Worm (Caenorhabditis elegans) whole organism, L1 larva: ENCODE measurements around the gene C06A8.8.

Experiments used
- C34B4.2 ChIP-seq: sonication (generic microtip); optimal IDR thresholded peaks from 2 replicates; lab custom pipeline; 2017; ENCODE audit warnings: mild to moderate bottlenecking, missing genetic modification characterization, missing compliant biosample characterization
- F16B12.6 ChIP-seq: fragments of 150-350 bp; optimal IDR thresholded peaks from 2 replicates; lab custom pipeline; 2014; ENCODE audit warnings: missing biosample characterization, missing genetic modification characterization
- Y116A8C.19 ChIP-seq: sonication (generic microtip); optimal IDR thresholded peaks from 2 replicates; lab custom pipeline; 2016; ENCODE audit warnings: missing compliant biosample characterization, missing genetic modification characterization, borderline replicate concordance
- alr-1 ChIP-seq: fragments of 200-800 bp; sonication (Bioruptor generic); optimal IDR thresholded peaks from 2 replicates; lab custom pipeline; 2018; ENCODE audit warnings: borderline replicate concordance, mild to moderate bottlenecking, missing genetic modification characterization, missing compliant biosample characterization
- ama-1 ChIP-seq: fragments of 150-350 bp; optimal IDR thresholded peaks from 2 replicates; lab custom pipeline; 2014
- blmp-1 ChIP-seq: fragments of 150-350 bp; optimal IDR thresholded peaks from 2 replicates; lab custom pipeline; 2014; ENCODE audit warnings: missing biosample characterization, missing genetic modification characterization
- ceh-63 ChIP-seq: fragments of 200-800 bp; sonication (Bioruptor generic); optimal IDR thresholded peaks from 2 replicates; lab custom pipeline; 2018; ENCODE audit warnings: mild to moderate bottlenecking, missing genetic modification characterization, missing compliant biosample characterization
- ces-1 ChIP-seq: fragments of 150-350 bp; optimal IDR thresholded peaks from 2 replicates; lab custom pipeline; 2014; ENCODE audit warnings: missing biosample characterization, missing genetic modification reagents, missing genetic modification characterization
- dpl-1 ChIP-seq, 3 experiments: fragments of 150-350 bp in 2 of 3; sonication (generic microtip) in 1 of 3; optimal IDR thresholded peaks; 2 replicates each; lab custom pipeline; 2014 to 2017; ENCODE audit warnings: missing biosample characterization in 3 of 3, missing genetic modification characterization in 3 of 3, missing genetic modification reagents in 3 of 3
- efl-1 ChIP-seq, 4 experiments: fragments of 150-350 bp; optimal IDR thresholded peaks in 3 of 4; peaks in 1 of 4; 1 replicate in 1 of 4; 2 replicates in 3 of 4; lab custom pipeline; 2014; ENCODE audit warnings: missing biosample characterization in 2 of 4, missing genetic modification characterization in 2 of 4, missing genetic modification reagents in 2 of 4
- egl-13 ChIP-seq: sonication (generic microtip); optimal IDR thresholded peaks from 2 replicates; lab custom pipeline; 2016; ENCODE audit warnings: missing genotype, missing genetic modification reagents, missing genetic modification characterization, missing compliant biosample characterization
- elt-2 ChIP-seq: sonication (generic microtip); optimal IDR thresholded peaks from 2 replicates; lab custom pipeline; 2016; ENCODE audit warnings: missing genetic modification characterization, mild to moderate bottlenecking, inconsistent platforms, missing compliant biosample characterization, missing genetic modification reagents
- fos-1 ChIP-seq: fragments of 150-350 bp; optimal IDR thresholded peaks from 2 replicates; lab custom pipeline; 2014; ENCODE audit warnings: missing biosample characterization, missing genetic modification characterization
- grh-1 ChIP-seq: fragments of 200-800 bp; sonication (Bioruptor generic); IDR thresholded peaks from 2 replicates; pipeline ENCODE4 v1.3.6; 2022; ENCODE audit warnings: missing genetic modification reagents, missing genetic modification characterization, missing compliant biosample characterization
- hlh-17 ChIP-seq: fragments of 200-800 bp; sonication (Bioruptor generic); optimal IDR thresholded peaks from 2 replicates; lab custom pipeline; 2018; ENCODE audit warnings: missing genetic modification characterization, mild to moderate bottlenecking, missing compliant biosample characterization, moderate library complexity, borderline replicate concordance
- hpl-2 ChIP-seq: fragments of 150-350 bp; optimal IDR thresholded peaks from 2 replicates; lab custom pipeline; 2014; ENCODE audit warnings: missing biosample characterization, missing genetic modification reagents, missing genetic modification characterization
- irx-1 ChIP-seq: sonication (generic microtip); optimal IDR thresholded peaks from 2 replicates; lab custom pipeline; 2016; ENCODE audit warnings: missing genetic modification characterization, missing compliant biosample characterization
- jun-1 ChIP-seq: fragments of 150-350 bp; optimal IDR thresholded peaks from 2 replicates; lab custom pipeline; 2014; ENCODE audit warnings: missing biosample characterization, missing genetic modification reagents, missing genetic modification characterization
- lin-13 ChIP-seq: fragments of 150-350 bp; optimal IDR thresholded peaks from 2 replicates; lab custom pipeline; 2014; ENCODE audit warnings: missing biosample characterization, missing genetic modification reagents, missing genetic modification characterization
- lin-14 ChIP-seq: fragments of 200-800 bp; sonication (Bioruptor generic); optimal IDR thresholded peaks from 2 replicates; lab custom pipeline; 2018; ENCODE audit warnings: mild to moderate bottlenecking, missing genetic modification characterization, moderate library complexity, missing compliant biosample characterization
- lin-35 ChIP-seq, 2 experiments: fragments of 150-350 bp; optimal IDR thresholded peaks; 2 replicates each; lab custom pipeline; 2014; ENCODE audit warnings: missing biosample characterization in 2 of 2, missing genetic modification characterization in 2 of 2, missing genetic modification reagents in 2 of 2
- lsy-2 ChIP-seq, 2 experiments: fragments of 150-350 bp; optimal IDR thresholded peaks; 2 replicates each; lab custom pipeline; 2014; ENCODE audit warnings: missing biosample characterization in 2 of 2, missing genetic modification characterization in 2 of 2
- mef-2 ChIP-seq: fragments of 150-350 bp; optimal IDR thresholded peaks from 2 replicates; lab custom pipeline; 2014; ENCODE audit warnings: missing biosample characterization, missing genetic modification characterization
- mep-1 ChIP-seq: fragments of 150-350 bp; optimal IDR thresholded peaks from 2 replicates; lab custom pipeline; 2014; ENCODE audit warnings: missing biosample characterization, missing genetic modification characterization
- nhr-12 ChIP-seq: sonication (generic microtip); optimal IDR thresholded peaks from 2 replicates; lab custom pipeline; 2017; ENCODE audit warnings: missing biosample characterization, missing genetic modification characterization
- nhr-19 ChIP-seq: fragments of 200-800 bp; sonication (Bioruptor generic); conservative IDR thresholded peaks from 2 replicates; pipeline ENCODE4 v1.3.6; 2022; ENCODE audit warnings: missing genetic modification characterization, missing compliant biosample characterization
- nhr-20 ChIP-seq: sonication (generic microtip); optimal IDR thresholded peaks from 2 replicates; lab custom pipeline; 2016; ENCODE audit warnings: mild to moderate bottlenecking, missing genetic modification characterization, missing compliant biosample characterization
- nhr-237 ChIP-seq: fragments of 150-350 bp; optimal IDR thresholded peaks from 2 replicates; lab custom pipeline; 2014; ENCODE audit warnings: missing biosample characterization, missing genetic modification characterization
- nhr-71 ChIP-seq: sonication (generic microtip); optimal IDR thresholded peaks from 2 replicates; lab custom pipeline; 2016; ENCODE audit warnings: mild to moderate bottlenecking, missing genetic modification characterization, moderate library complexity, missing compliant biosample characterization
- nhr-77 ChIP-seq: fragments of 150-350 bp; optimal IDR thresholded peaks from 2 replicates; lab custom pipeline; 2014; ENCODE audit warnings: missing biosample characterization, missing genetic modification characterization
- nhr-90 ChIP-seq: sonication (generic microtip); optimal IDR thresholded peaks from 2 replicates; lab custom pipeline; 2016; ENCODE audit warnings: mild to moderate bottlenecking, missing genetic modification characterization, missing compliant biosample characterization; ENCODE audit not compliant: poor library complexity
- pag-3 ChIP-seq: sonication (generic microtip); optimal IDR thresholded peaks from 2 replicates; lab custom pipeline; 2017; ENCODE audit warnings: missing genetic modification characterization, mild to moderate bottlenecking, missing compliant biosample characterization, antibody characterized with exemption, borderline replicate concordance; ENCODE audit not compliant: insufficient read depth
- rnt-1 ChIP-seq: sonication (generic microtip); optimal IDR thresholded peaks from 2 replicates; lab custom pipeline; 2016; ENCODE audit warnings: mild to moderate bottlenecking, missing genetic modification characterization, moderate library complexity, missing compliant biosample characterization
- skn-1 ChIP-seq: fragments of 150-350 bp; optimal IDR thresholded peaks from 2 replicates; lab custom pipeline; 2014; ENCODE audit warnings: missing biosample characterization, missing genetic modification characterization
- snu-23 ChIP-seq: sonication (generic microtip); optimal IDR thresholded peaks from 2 replicates; lab custom pipeline; 2016; ENCODE audit warnings: missing genetic modification characterization, missing compliant biosample characterization
- swsn-7 ChIP-seq: sonication (generic microtip); optimal IDR thresholded peaks from 2 replicates; lab custom pipeline; 2016; ENCODE audit warnings: missing genetic modification characterization, missing compliant biosample characterization
- tlp-1 ChIP-seq: fragments of 150-350 bp; optimal IDR thresholded peaks from 2 replicates; lab custom pipeline; 2014; ENCODE audit warnings: missing biosample characterization, missing genetic modification characterization
- unc-30 ChIP-seq: sonication (generic microtip); optimal IDR thresholded peaks from 2 replicates; lab custom pipeline; 2017; ENCODE audit warnings: missing biosample characterization, missing genetic modification characterization
- unc-98 ChIP-seq: fragments of 200-800 bp; sonication (Bioruptor generic); IDR thresholded peaks from 2 replicates; pipeline ENCODE4 v1.3.6; 2022; ENCODE audit warnings: missing genetic modification characterization, missing compliant biosample characterization
- vab-15 ChIP-seq: sonication (generic microtip); optimal IDR thresholded peaks from 2 replicates; lab custom pipeline; 2017; ENCODE audit warnings: missing genotype, mild to moderate bottlenecking, missing genetic modification characterization, missing compliant biosample characterization
- xbp-1 ChIP-seq: sonication (generic microtip); optimal IDR thresholded peaks from 2 replicates; lab custom pipeline; 2016; ENCODE audit warnings: missing genetic modification characterization, missing compliant biosample characterization
- zag-1 ChIP-seq: fragments of 150-350 bp; optimal IDR thresholded peaks from 2 replicates; lab custom pipeline; 2014; ENCODE audit warnings: missing biosample characterization, missing genetic modification characterization

Gene C06A8.8

ce11 chrII:7771917-7772316 is at the start of gene C06A8.8:
Gene C06A8.8, minus strand, starts transcription at chrII:7772017.
- no peak for TF ChIP-seq nhr-71 (tag; lab: Kevin White, UChicago)
- TF ChIP-seq ceh-63 (GFP tag; lab: Kevin White, UChicago) = no peak
- no peak for TF ChIP-seq nhr-237 (tag; lab: Kevin White, UChicago)
- TF ChIP-seq alr-1 (tag; lab: Kevin White, UChicago) = no peak
- TF ChIP-seq unc-98 (GFP tag; lab: Robert Waterston, UW) = no peak
- no peak for TF ChIP-seq lin-13 (GFP tag; lab: Kevin White, UChicago)

ce11 chrII:7819359-7819758 is 47.5 kb upstream of the C06A8.8 start:
- TF ChIP-seq lsy-2 (tag; optimal IDR thresholded peaks at IDR 0.05; lab: Kevin White, UChicago) (no peak), nhr-19 (no peak), nhr-237 (tag; lab: Kevin White, UChicago) (no peak), snu-23 (GFP tag; lab: Kevin White, UChicago) (no peak), unc-30 (tag; lab: Kevin White, UChicago) (no peak), efl-1 (optimal IDR thresholded peaks at IDR 0.05; lab: Kevin White, UChicago) (no peak), efl-1 (GFP tag; optimal IDR thresholded peaks at IDR 0.05 in 1 of 2; lab: Kevin White, UChicago) (no peak), ces-1 (no peak), rnt-1 (tag; lab: Kevin White, UChicago) (no peak), grh-1 (GFP tag; lab: Robert Waterston, UW) (no peak), egl-13 (tag; lab: Kevin White, UChicago) (no peak), nhr-12 (tag; lab: Kevin White, UChicago) (no peak), mep-1 (tag; lab: Kevin White, UChicago) (no peak), zag-1 (tag; lab: Kevin White, UChicago) (no peak), skn-1 (tag; lab: Kevin White, UChicago) (no peak), lin-14 (GFP tag; lab: Kevin White, UChicago) (no peak), nhr-90 (no peak), elt-2 (tag; lab: Kevin White, UChicago) (no peak), ama-1 (lab: Kevin White, UChicago) (no peak)

- no peak for TF ChIP-seq F16B12.6 (tag; lab: Kevin White, UChicago)
Measured at ce11 chrII:7817580-7817979, 45.8 kb upstream of the C06A8.8 start.

ce11 chrII:7816163-7816776 is 44.5 kb upstream of the C06A8.8 start, which contains the start of gene cki-2:
Gene cki-2, plus strand, starts transcription at chrII:7816499.
- no peak for TF ChIP-seq xbp-1 (tag; lab: Kevin White, UChicago)
- no peak for TF ChIP-seq hpl-2
- no peak for TF ChIP-seq skn-1 (tag; lab: Kevin White, UChicago)
- no peak for TF ChIP-seq vab-15 (tag; lab: Kevin White, UChicago)
- TF ChIP-seq nhr-77 (tag; lab: Kevin White, UChicago) = no peak
- TF ChIP-seq nhr-20 (tag; lab: Kevin White, UChicago) = peak; percentile 1
- TF ChIP-seq dpl-1 (GFP tag; optimal IDR thresholded peaks at IDR 0.05; lab: Kevin White, UChicago) = peak; percentile 23 to 84 (median 62)
- TF ChIP-seq unc-30 (tag; lab: Kevin White, UChicago) = no peak
- TF ChIP-seq pag-3 (tag; lab: Kevin White, UChicago) = no peak
- TF ChIP-seq elt-2 (tag; lab: Kevin White, UChicago) = peak; percentile 5
- TF ChIP-seq blmp-1 = peak; percentile 41
- no peak for TF ChIP-seq C34B4.2 (tag; lab: Kevin White, UChicago)
- TF ChIP-seq lin-14 (GFP tag; lab: Kevin White, UChicago) = peak; percentile 25
- TF ChIP-seq mef-2 (tag; lab: Kevin White, UChicago) = no peak
- TF ChIP-seq tlp-1 (tag; lab: Kevin White, UChicago) = no peak
- TF ChIP-seq efl-1 (optimal IDR thresholded peaks at IDR 0.05; lab: Kevin White, UChicago) = peak; percentile 21 to 64
- peak; percentile 72 to 93 for TF ChIP-seq efl-1 (GFP tag; optimal IDR thresholded peaks at IDR 0.05 in 1 of 2; lab: Kevin White, UChicago)
- no peak for TF ChIP-seq fos-1 (tag; lab: Kevin White, UChicago)
- no peak for TF ChIP-seq jun-1 (tag; lab: Kevin White, UChicago)
- no peak for TF ChIP-seq swsn-7 (tag; lab: Kevin White, UChicago)
- peak in 1 of 2 experiments; percentile 49 for TF ChIP-seq lsy-2 (tag; optimal IDR thresholded peaks at IDR 0.05; lab: Kevin White, UChicago)
- no peak for TF ChIP-seq Y116A8C.19
- no peak for TF ChIP-seq irx-1 (tag; lab: Kevin White, UChicago)
- TF ChIP-seq snu-23 (GFP tag; lab: Kevin White, UChicago) = peak; percentile 14
- peak; percentile 63 to 73 for TF ChIP-seq lin-35 (GFP tag; optimal IDR thresholded peaks at IDR 0.05; lab: Kevin White, UChicago)
- TF ChIP-seq hlh-17 (GFP tag; lab: Kevin White, UChicago) = no peak
